Worm (Caenorhabditis elegans) whole organism, L4/young adult: Measurements from ENCODE around the gene ZK632.9.

Source experiments
- W03F9.2 ChIP-seq: fragments of 150-350 bp; optimal IDR thresholded peaks from 2 replicates; lab custom pipeline; 2014; ENCODE audit warnings: missing biosample characterization, missing genetic modification characterization
- dao-5 ChIP-seq: sonication (generic microtip); optimal IDR thresholded peaks from 2 replicates; lab custom pipeline; 2016; ENCODE audit warnings: missing genotype, missing genetic modification characterization, moderate library complexity, missing compliant biosample characterization
- him-1 ChIP-seq: sonication (generic microtip); optimal IDR thresholded peaks from 2 replicates; lab custom pipeline; 2016; ENCODE audit warnings: missing genotype, missing genetic modification reagents, missing genetic modification characterization, missing compliant biosample characterization

DNA sequence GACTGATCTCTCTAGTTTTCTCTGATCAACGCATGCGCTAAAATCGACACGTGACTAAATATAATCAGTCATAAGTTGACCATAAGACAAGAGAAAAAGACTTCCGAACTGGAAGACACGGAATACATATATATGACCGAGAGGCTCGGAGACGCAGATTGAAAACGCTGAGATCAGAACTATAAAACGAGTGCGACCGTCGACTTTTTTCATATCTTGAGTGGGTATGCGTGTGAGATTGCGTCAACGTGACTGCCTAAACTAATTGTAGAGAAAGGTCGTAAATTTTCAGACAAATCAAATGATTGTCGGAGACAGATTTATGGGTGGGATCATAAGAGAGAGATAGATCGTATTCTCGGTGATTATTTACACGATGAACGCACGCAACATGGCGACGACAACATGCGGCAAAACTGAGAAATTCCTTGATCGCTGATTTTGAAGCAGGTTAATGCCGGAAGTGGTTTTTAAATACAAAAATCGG is 17.6 kb downstream of the ZK632.9 start:
- TF ChIP-seq W03F9.2 (tag; lab: Kevin White, UChicago) = no peak
- TF ChIP-seq him-1 (tag; lab: Kevin White, UChicago) = no peak
- no peak for TF ChIP-seq dao-5
